Fruit fly (Drosophila melanogaster) whole organism, embryonic: ENCODE data around the gene Top3alpha.

Experiments used
- Atf6 ChIP-seq: fragments of 200-800 bp; sonication (Bioruptor generic); IDR thresholded peaks from 2 replicates; pipeline ENCODE4 v1.3.6; 2022; ENCODE audit warnings: missing biosample characterization, missing genetic modification characterization
- B-H1 ChIP-seq: fragments of 200-800 bp; sonication (Bioruptor generic); IDR thresholded peaks from 3 replicates; pipeline ENCODE4 v1.3.6; 2022; ENCODE audit warnings: missing biosample characterization, missing genetic modification characterization
- CG10274 ChIP-seq: fragments of 200-800 bp; sonication (Bioruptor generic); optimal IDR thresholded peaks from 3 replicates; lab custom pipeline; 2017; ENCODE audit warnings: missing biosample characterization, mild to moderate bottlenecking, missing genetic modification characterization
- CG10462 ChIP-seq: fragments of 200-800 bp; sonication (Bioruptor generic); optimal IDR thresholded peaks from 2 replicates; lab custom pipeline; 2016; ENCODE audit warnings: missing biosample characterization, missing genetic modification characterization
- CG1233 ChIP-seq: fragments of 200-800 bp; sonication (Bioruptor generic); optimal IDR thresholded peaks from 4 replicates; lab custom pipeline; 2018; ENCODE audit warnings: missing biosample characterization, mild to moderate bottlenecking, missing genetic modification characterization
- CG12659 ChIP-seq: fragments of 200-800 bp; sonication (Bioruptor generic); optimal IDR thresholded peaks from 3 replicates; lab custom pipeline; 2017; ENCODE audit warnings: mild to moderate bottlenecking, missing biosample characterization, missing genetic modification reagents, missing genetic modification characterization
- CG13287 ChIP-seq: fragments of 200-800 bp; sonication (Bioruptor generic); IDR thresholded peaks from 2 replicates; pipeline ENCODE4 v1.3.6; 2022; ENCODE audit warnings: missing biosample characterization, missing genetic modification characterization; ENCODE audit not compliant: partially characterized antibody
- CG14860 ChIP-seq: fragments of 200-800 bp; sonication (Bioruptor generic); IDR thresholded peaks from 3 replicates; pipeline ENCODE4 v1.3.6; 2022; ENCODE audit warnings: missing biosample characterization, missing genetic modification characterization; ENCODE audit not compliant: partially characterized antibody
- CG15479 ChIP-seq: fragments of 200-800 bp; sonication (Bioruptor generic); optimal IDR thresholded peaks from 3 replicates; lab custom pipeline; 2019; ENCODE audit warnings: missing biosample characterization, mild to moderate bottlenecking, missing genetic modification characterization, moderate library complexity
- CG17361 ChIP-seq: fragments of 200-800 bp; sonication (Bioruptor generic); IDR thresholded peaks from 3 replicates; pipeline ENCODE4 v1.3.6; 2022; ENCODE audit warnings: missing biosample characterization, missing genetic modification characterization
- CG18262 ChIP-seq: fragments of 200-800 bp; optimal IDR thresholded peaks from 3 replicates; lab custom pipeline; 2019; ENCODE audit warnings: missing biosample characterization, mild to moderate bottlenecking, missing genetic modification characterization, moderate library complexity
- CG18599 ChIP-seq: fragments of 200-800 bp; sonication (Bioruptor generic); optimal IDR thresholded peaks from 3 replicates; lab custom pipeline; 2017; ENCODE audit warnings: missing biosample characterization, missing genetic modification characterization, mild to moderate bottlenecking, moderate library complexity, missing genetic modification reagents
- CG2120 ChIP-seq: fragments of 200-800 bp; sonication (Bioruptor generic); optimal IDR thresholded peaks from 3 replicates; lab custom pipeline; 2016; ENCODE audit warnings: missing biosample characterization, missing genetic modification characterization
- CG2678 ChIP-seq: fragments of 200-800 bp; sonication (Bioruptor generic); optimal IDR thresholded peaks from 3 replicates; lab custom pipeline; 2019; ENCODE audit warnings: missing biosample characterization, mild to moderate bottlenecking, missing genetic modification characterization, moderate library complexity
- CG30431 ChIP-seq: fragments of 200-800 bp; sonication (Bioruptor generic); optimal IDR thresholded peaks from 2 replicates; lab custom pipeline; 2017; ENCODE audit warnings: missing biosample characterization, missing genetic modification characterization
- CG34376 ChIP-seq: fragments of 200-800 bp; sonication (Bioruptor generic); optimal IDR thresholded peaks from 2 replicates; lab custom pipeline; 2018; ENCODE audit warnings: missing biosample characterization, mild to moderate bottlenecking, missing genetic modification characterization
- CG34422 ChIP-seq: fragments of 200-800 bp; sonication (Bioruptor generic); IDR thresholded peaks from 3 replicates; pipeline ENCODE4 v1.3.6; 2022; ENCODE audit warnings: missing biosample characterization, missing genetic modification characterization
- CG3726 ChIP-seq: fragments of 200-800 bp; sonication (Bioruptor generic); IDR thresholded peaks from 3 replicates; pipeline ENCODE4, ENCODE4 v1.3.6; 2022; ENCODE audit warnings: missing biosample characterization, missing genetic modification characterization
- CG4282 ChIP-seq: fragments of 200-800 bp; sonication (Bioruptor generic); optimal IDR thresholded peaks from 2 replicates; lab custom pipeline; 2016; ENCODE audit warnings: missing biosample characterization, missing genetic modification characterization
- CG4360 ChIP-seq: fragments of 200-800 bp; sonication (Bioruptor generic); IDR thresholded peaks from 2 replicates; pipeline ENCODE4 v1.3.6; 2022; ENCODE audit warnings: missing biosample characterization, missing genetic modification characterization
- CG6254 ChIP-seq: fragments of 200-800 bp; sonication (Bioruptor generic); optimal IDR thresholded peaks from 3 replicates; lab custom pipeline; 2017; ENCODE audit warnings: mild to moderate bottlenecking, missing biosample characterization, missing genetic modification reagents, missing genetic modification characterization
- CG7963 ChIP-seq: fragments of 200-800 bp; sonication (Bioruptor generic); IDR thresholded peaks from 3 replicates; pipeline ENCODE4 v1.3.6; 2022; ENCODE audit warnings: missing biosample characterization, missing genetic modification characterization; ENCODE audit not compliant: partially characterized antibody
- CG9437 ChIP-seq: fragments of 200-800 bp; sonication (Bioruptor generic); optimal IDR thresholded peaks from 2 replicates; lab custom pipeline; 2018; ENCODE audit warnings: missing biosample characterization, mild to moderate bottlenecking, missing genetic modification characterization
- Camta ChIP-seq: fragments of 200-800 bp; sonication (Bioruptor generic); optimal IDR thresholded peaks from 2 replicates; lab custom pipeline; 2016; ENCODE audit warnings: missing biosample characterization, missing genetic modification characterization
- Dfd ChIP-seq, 2 experiments: fragments of >200 bp; optimal IDR thresholded peaks; 2 replicates each; lab custom pipeline; 2017; ENCODE audit warnings: missing biosample characterization in 2 of 2, missing genetic modification characterization in 2 of 2
- E2f2 ChIP-seq: fragments of 200-800 bp; sonication (Bioruptor generic); IDR thresholded peaks from 2 replicates; pipeline ENCODE4 v1.3.6; 2022; ENCODE audit warnings: missing biosample characterization, missing genetic modification characterization
- HLHmδ ChIP-seq: fragments of 200-800 bp; sonication (Bioruptor generic); optimal IDR thresholded peaks from 2 replicates; lab custom pipeline; 2018; ENCODE audit warnings: missing biosample characterization, mild to moderate bottlenecking, missing genetic modification characterization, moderate library complexity
- HmgZ ChIP-seq: fragments of 200-800 bp; sonication (Bioruptor generic); optimal IDR thresholded peaks from 2 replicates; lab custom pipeline; 2018; ENCODE audit warnings: missing biosample characterization, mild to moderate bottlenecking, missing genetic modification characterization
- Hmx ChIP-seq: fragments of 200-800 bp; sonication (Bioruptor generic); optimal IDR thresholded peaks from 2 replicates; lab custom pipeline; 2016; ENCODE audit warnings: missing biosample characterization, missing genetic modification characterization
- Mrtf ChIP-seq: fragments of 200-800 bp; sonication (Bioruptor generic); IDR thresholded peaks from 3 replicates; pipeline ENCODE4 v1.3.6; 2022; ENCODE audit warnings: missing biosample characterization, missing genetic modification characterization
- Nf-YB ChIP-seq: fragments of 200-800 bp; sonication (Bioruptor generic); optimal IDR thresholded peaks from 3 replicates; lab custom pipeline; 2019; ENCODE audit warnings: missing biosample characterization, mild to moderate bottlenecking, missing genetic modification characterization, moderate library complexity
- Usf ChIP-seq: fragments of 200-800 bp; sonication (Bioruptor generic); optimal IDR thresholded peaks from 2 replicates; lab custom pipeline; 2017; ENCODE audit warnings: missing genotype, missing biosample characterization, missing genetic modification characterization
- Xrp1 ChIP-seq: fragments of 200-800 bp; sonication (Bioruptor generic); IDR thresholded peaks from 2 replicates; pipeline ENCODE4 v1.3.6; 2022; ENCODE audit warnings: missing biosample characterization, missing genetic modification characterization
- YL-1 ChIP-seq: fragments of 200-800 bp; sonication (Bioruptor generic); optimal IDR thresholded peaks from 3 replicates; lab custom pipeline; 2017; ENCODE audit warnings: missing biosample characterization, mild to moderate bottlenecking, missing genetic modification characterization
- ab ChIP-seq: fragments of 200-800 bp; sonication (Bioruptor generic); optimal IDR thresholded peaks from 2 replicates; lab custom pipeline; 2016; ENCODE audit warnings: missing biosample characterization, missing genetic modification characterization
- amos ChIP-seq: fragments of 200-800 bp; sonication (Bioruptor generic); IDR thresholded peaks from 2 replicates; pipeline ENCODE4 v1.3.6; 2022; ENCODE audit warnings: missing biosample characterization, missing genetic modification characterization; ENCODE audit not compliant: partially characterized antibody
- chn ChIP-seq: fragments of 200-800 bp; sonication (Bioruptor generic); optimal IDR thresholded peaks from 2 replicates; lab custom pipeline; 2016; ENCODE audit warnings: missing biosample characterization, missing genetic modification characterization
- croc ChIP-seq: fragments of 200-800 bp; sonication (Bioruptor generic); conservative IDR thresholded peaks from 3 replicates; pipeline ENCODE4 v1.3.6; 2022; ENCODE audit warnings: missing biosample characterization, missing genetic modification characterization
- dimm ChIP-seq: fragments of 200-800 bp; sonication (Bioruptor generic); IDR thresholded peaks from 2 replicates; pipeline ENCODE4 v1.3.6; 2022; ENCODE audit warnings: missing biosample characterization, missing genetic modification characterization
- dysf ChIP-seq: fragments of 200-800 bp; sonication (Bioruptor generic); IDR thresholded peaks from 3 replicates; pipeline ENCODE4 v1.3.6; 2022; ENCODE audit warnings: missing biosample characterization, missing genetic modification characterization
- eyg ChIP-seq: fragments of 200-800 bp; sonication (Bioruptor generic); optimal IDR thresholded peaks from 3 replicates; lab custom pipeline; 2016; ENCODE audit warnings: missing biosample characterization, missing genetic modification characterization
- fd64A ChIP-seq: fragments of 200-800 bp; sonication (Bioruptor generic); optimal IDR thresholded peaks from 3 replicates; lab custom pipeline; 2018; ENCODE audit warnings: missing biosample characterization, mild to moderate bottlenecking, missing genetic modification characterization
- maf-S ChIP-seq: fragments of 200-800 bp; sonication (Bioruptor generic); optimal IDR thresholded peaks from 2 replicates; lab custom pipeline; 2016; ENCODE audit warnings: missing biosample characterization, missing genetic modification characterization
- nerfin-2 ChIP-seq: fragments of 200-800 bp; sonication (Bioruptor generic); IDR thresholded peaks from 2 replicates; pipeline ENCODE4 v1.3.6; 2022; ENCODE audit warnings: missing biosample characterization, missing genetic modification characterization; ENCODE audit not compliant: partially characterized antibody
- nom ChIP-seq: fragments of 200-800 bp; sonication (Bioruptor generic); optimal IDR thresholded peaks from 2 replicates; lab custom pipeline; 2017; ENCODE audit warnings: missing biosample characterization, missing genetic modification characterization, mild to moderate bottlenecking, moderate library complexity, missing genetic modification reagents
- phol ChIP-seq: fragments of 200-800 bp; sonication (Bioruptor generic); optimal IDR thresholded peaks from 3 replicates; lab custom pipeline; 2018; ENCODE audit warnings: missing biosample characterization, mild to moderate bottlenecking, missing genetic modification characterization, moderate library complexity
- ranshi ChIP-seq: fragments of 200-800 bp; sonication (Bioruptor generic); IDR thresholded peaks from 2 replicates; pipeline ENCODE4 v1.3.6; 2022; ENCODE audit warnings: missing biosample characterization, missing genetic modification characterization
- sens-2 ChIP-seq: fragments of 200-800 bp; sonication (Bioruptor generic); IDR thresholded peaks from 2 replicates; pipeline ENCODE4 v1.3.6; 2022; ENCODE audit warnings: missing biosample characterization, missing genetic modification characterization
- seq ChIP-seq: fragments of 200-800 bp; sonication (Bioruptor generic); IDR thresholded peaks from 2 replicates; pipeline ENCODE4 v1.3.6; 2022; ENCODE audit warnings: missing biosample characterization, missing genetic modification characterization
- stwl ChIP-seq: fragments of 200-800 bp; sonication (Bioruptor generic); optimal IDR thresholded peaks from 3 replicates; lab custom pipeline; 2018; ENCODE audit warnings: missing biosample characterization, mild to moderate bottlenecking, missing genetic modification characterization, moderate library complexity
- trem ChIP-seq: fragments of 200-800 bp; optimal IDR thresholded peaks from 3 replicates; lab custom pipeline; 2019; ENCODE audit warnings: missing biosample characterization, mild to moderate bottlenecking, missing genetic modification characterization, moderate library complexity
- vvl ChIP-seq: fragments of 200-800 bp; sonication (Bioruptor generic); IDR thresholded peaks from 2 replicates; pipeline ENCODE4 v1.3.6; 2022; ENCODE audit warnings: missing biosample characterization, missing genetic modification characterization

Top3alpha gene

dm6 chr2L:19528308-19528707, 30.3 kb downstream of the Top3alpha start (continued):
- TF ChIP-seq nom (GFP tag; lab: Kevin White, UChicago): peak; percentile 86
- TF ChIP-seq croc (GFP tag; lab: Robert Waterston, UW): peak; percentile 63; the same call in 2 of the 3 replicates
- peak; percentile 53 for TF ChIP-seq fd64A (GFP tag; lab: Kevin White, UChicago)
- peak; percentile 59 for TF ChIP-seq dimm
- peak in 1 of 2 experiments; percentile 29 for TF ChIP-seq Dfd (GFP tag; optimal IDR thresholded peaks at IDR 0.05; lab: Kevin White, UChicago)
- TF ChIP-seq CG12659 (GFP tag; lab: Kevin White, UChicago): peak; percentile 97
- peak; percentile 98 for TF ChIP-seq CG34376 (GFP tag; lab: Kevin White, UChicago)
- peak; percentile 84 for TF ChIP-seq phol (tag; lab: Kevin White, UChicago)
- TF ChIP-seq HmgZ (tag; lab: Kevin White, UChicago): peak; percentile 99
- TF ChIP-seq CG34422: peak; percentile 96
- TF ChIP-seq CG15479 (GFP tag; lab: Kevin White, UChicago): no peak
- TF ChIP-seq CG7963 (GFP tag; lab: Robert Waterston, UW): no peak
- TF ChIP-seq Nf-YB: peak; percentile 82
- peak; percentile 97 for TF ChIP-seq seq
- peak; percentile 50 for TF ChIP-seq trem (tag; lab: Kevin White, UChicago)
- peak; percentile 95 for TF ChIP-seq Mrtf
- no peak for TF ChIP-seq nerfin-2
- TF ChIP-seq CG9437 (GFP tag; lab: Kevin White, UChicago): peak; percentile 85
- TF ChIP-seq CG18599: peak; percentile 99
- TF ChIP-seq ab (GFP tag; lab: Kevin White, UChicago): peak; percentile 88
- peak; percentile 80 for TF ChIP-seq E2f2
- TF ChIP-seq B-H1: peak; percentile 93
- TF ChIP-seq Atf6 (GFP tag; lab: Robert Waterston, UW): peak; percentile 99
- TF ChIP-seq sens-2 (GFP tag; lab: Robert Waterston, UW): peak; percentile 78
- TF ChIP-seq eyg (GFP tag; lab: Kevin White, UChicago): peak; percentile 93
- peak; percentile 70 for TF ChIP-seq CG30431 (GFP tag; lab: Kevin White, UChicago)
- TF ChIP-seq vvl: peak; percentile 97

DNA sequence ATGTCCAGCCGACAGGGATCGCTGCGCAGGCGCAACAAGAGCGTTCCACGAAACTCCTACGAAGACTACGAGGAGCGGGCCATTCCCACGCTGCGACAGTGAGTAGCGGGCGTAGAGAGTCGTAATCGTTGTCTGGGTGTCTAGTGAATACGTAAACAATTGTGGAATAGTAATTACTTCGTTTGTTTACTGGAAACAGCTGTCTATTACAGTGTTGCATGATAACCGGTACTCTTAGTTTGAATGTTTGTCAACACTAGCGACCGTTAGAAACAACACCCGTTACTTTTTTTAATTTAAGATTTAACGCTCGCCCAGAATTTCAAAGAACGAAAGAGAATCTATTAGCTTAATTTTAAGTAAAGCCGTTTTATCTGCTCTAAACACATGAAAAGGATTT, 32.1 kb downstream of the Top3alpha start, which contains the start of gene CG10165:
CG10165 (minus strand) TSS at position 214 of the 400 bp plus-strand sequence.
- no peak for TF ChIP-seq CG3726
- TF ChIP-seq CG13287 (GFP tag; lab: Robert Waterston, UW): no peak
- TF ChIP-seq stwl: peak; percentile 49
- no peak for TF ChIP-seq CG1233 (GFP tag; lab: Kevin White, UChicago)
- no peak for TF ChIP-seq CG10274 (GFP tag; lab: Kevin White, UChicago)
- TF ChIP-seq Xrp1 (GFP tag; lab: Robert Waterston, UW): no peak
- no peak for TF ChIP-seq ranshi
- TF ChIP-seq CG17361 (GFP tag; lab: Robert Waterston, UW): no peak
- TF ChIP-seq YL-1 (GFP tag; lab: Kevin White, UChicago): no peak
- no peak for TF ChIP-seq CG4282
- peak; percentile 21 for TF ChIP-seq CG2120
- no peak for TF ChIP-seq CG2678 (tag; lab: Kevin White, UChicago)
- no peak for TF ChIP-seq Nf-YB
- TF ChIP-seq Hmx (GFP tag; lab: Kevin White, UChicago): no peak
- no peak for TF ChIP-seq dysf (GFP tag; lab: Robert Waterston, UW)
- TF ChIP-seq CG14860 (GFP tag; lab: Robert Waterston, UW): no peak
- TF ChIP-seq maf-S (GFP tag; lab: Kevin White, UChicago): no peak
- no peak for TF ChIP-seq CG10462 (GFP tag; lab: Kevin White, UChicago)
- no peak for TF ChIP-seq Camta (GFP tag; lab: Kevin White, UChicago)
- no peak for TF ChIP-seq CG6254 (GFP tag; lab: Kevin White, UChicago)
- no peak for TF ChIP-seq CG18262
- no peak for TF ChIP-seq CG4360 (GFP tag; lab: Robert Waterston, UW)
- TF ChIP-seq amos (GFP tag; lab: Robert Waterston, UW): no peak
- TF ChIP-seq HLHmδ (GFP tag; lab: Kevin White, UChicago): no peak
- no peak for TF ChIP-seq fd64A (GFP tag; lab: Kevin White, UChicago)
- TF ChIP-seq chn (GFP tag; lab: Kevin White, UChicago): no peak
- no peak for TF ChIP-seq Usf (GFP tag; lab: Kevin White, UChicago)
